Fruit fly (Drosophila melanogaster) whole organism, adult: ENCODE measurements around the gene DppIII.

ENCODE experiments used
- CG11617 ChIP-seq: fragments of 200-800 bp; sonication (Bioruptor generic); optimal IDR thresholded peaks from 2 replicates; lab custom pipeline; 2017; ENCODE audit warnings: mild to moderate bottlenecking, missing biosample characterization, missing genetic modification reagents, missing genetic modification characterization
- CG12768 ChIP-seq: fragments of 200-800 bp; sonication (Bioruptor generic); optimal IDR thresholded peaks from 2 replicates; lab custom pipeline; 2017; ENCODE audit warnings: missing biosample characterization, missing genetic modification characterization, mild to moderate bottlenecking, moderate library complexity, missing genetic modification reagents
- CG14711 ChIP-seq: fragments of 200-800 bp; sonication (Bioruptor generic); optimal IDR thresholded peaks from 2 replicates; lab custom pipeline; 2018; ENCODE audit warnings: missing biosample characterization, mild to moderate bottlenecking, missing genetic modification characterization, moderate library complexity
- CG7045 ChIP-seq: fragments of 200-800 bp; sonication (Bioruptor generic); optimal IDR thresholded peaks from 2 replicates; lab custom pipeline; 2017; ENCODE audit warnings: missing biosample characterization, mild to moderate bottlenecking, missing genetic modification characterization
- Crg-1 ChIP-seq: fragments of 200-800 bp; sonication (Bioruptor generic); optimal IDR thresholded peaks from 2 replicates; lab custom pipeline; 2016; ENCODE audit warnings: missing biosample characterization, missing genetic modification characterization
- Hr96 ChIP-seq: fragments of 200-800 bp; sonication (Bioruptor generic); optimal IDR thresholded peaks from 2 replicates; lab custom pipeline; 2016; ENCODE audit warnings: missing biosample characterization, missing genetic modification characterization
- Mnt ChIP-seq: fragments of 200-800 bp; sonication (Bioruptor generic); optimal IDR thresholded peaks from 2 replicates; lab custom pipeline; 2016; ENCODE audit warnings: missing biosample characterization, mild to moderate bottlenecking, missing genetic modification characterization
- kay ChIP-seq: fragments of 200-800 bp; sonication (Bioruptor generic); peaks from one replicate; lab custom pipeline; 2016; ENCODE audit warnings: missing biosample characterization, missing genetic modification characterization, borderline replicate concordance
- ovo ChIP-seq: fragments of 200-800 bp; sonication (Bioruptor generic); optimal IDR thresholded peaks from 2 replicates; lab custom pipeline; 2016; ENCODE audit warnings: missing biosample characterization, missing genetic modification characterization

DNA sequence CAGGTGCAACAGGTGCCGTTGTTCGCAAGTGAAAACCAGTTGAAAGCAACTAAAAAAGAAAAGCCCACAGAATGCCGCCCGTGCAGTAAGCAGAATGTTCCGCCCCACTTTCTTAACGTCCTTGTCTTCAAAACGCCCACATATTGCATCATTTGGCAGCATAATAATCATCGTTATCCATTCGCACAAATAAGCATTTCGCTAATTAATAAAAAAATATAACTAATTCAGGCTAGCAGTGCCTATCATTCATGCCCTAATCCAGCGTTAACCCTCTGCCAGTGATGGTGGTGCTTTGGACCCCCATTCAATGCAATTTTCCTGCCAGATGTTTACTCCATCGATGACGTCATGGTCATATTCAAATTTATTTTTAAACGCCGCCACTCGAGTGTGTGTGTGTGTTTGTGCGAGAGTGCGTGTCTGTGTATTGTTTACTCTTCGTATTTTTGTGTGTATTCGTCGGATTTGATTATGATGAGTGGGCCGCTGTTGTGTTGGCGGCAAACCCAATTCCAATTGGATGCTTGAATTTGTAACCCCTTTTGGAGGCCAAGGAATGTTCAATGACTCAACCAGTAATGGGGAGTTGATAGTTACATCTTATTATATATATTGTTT lies 13.3 kb downstream of the DppIII start:
- no peak for TF ChIP-seq kay (GFP tag; lab: Kevin White, UChicago)
- TF ChIP-seq CG7045 (GFP tag; lab: Kevin White, UChicago) = no peak
- no peak for TF ChIP-seq CG14711 (tag; lab: Kevin White, UChicago)
- no peak for TF ChIP-seq Mnt
- TF ChIP-seq Crg-1 (GFP tag; lab: Kevin White, UChicago) = no peak
- TF ChIP-seq Hr96 = no peak
- TF ChIP-seq CG11617 (GFP tag; lab: Kevin White, UChicago) = no peak
- TF ChIP-seq ovo (GFP tag; lab: Kevin White, UChicago) = no peak
- TF ChIP-seq CG12768 = no peak
